Fruit fly (Drosophila melanogaster): ENCODE data around the gene Taf1.

DNA sequence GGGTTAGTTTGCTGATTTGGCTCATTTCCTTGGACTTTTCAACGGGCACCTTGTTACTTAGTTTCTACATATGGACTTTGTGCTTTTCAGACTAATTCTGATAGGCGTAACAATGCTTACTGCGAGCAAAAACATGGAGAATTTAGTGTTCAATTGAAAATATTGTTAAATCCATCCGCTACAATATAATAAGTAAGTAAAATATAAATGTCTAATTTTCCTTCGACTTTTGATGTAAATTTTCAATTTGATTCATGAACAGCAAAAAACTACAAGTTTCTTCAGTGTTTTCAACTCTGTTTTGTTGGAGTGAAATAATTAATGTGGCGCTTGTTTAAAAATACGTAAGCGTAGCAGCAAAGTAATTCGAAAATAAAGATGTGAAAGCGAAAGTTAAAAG, 37.9 kb upstream of the Taf1 start, which contains the start of gene glob2:
- no peak for TF ChIP-seq lola (GFP tag; optimal IDR thresholded peaks at IDR 0.05)
- TF ChIP-seq phol (tag; optimal IDR thresholded peaks at IDR 0.05) = no peak

Measured in whole organism, embryonic.